Worm (Caenorhabditis elegans): Measurements from ENCODE around the gene set-14.

set-14 gene

ce11 chrII:10755455-10755854 is 40.6 kb downstream of the set-14 start:
- TF ChIP-seq nhr-6 (tag; optimal IDR thresholded peaks at IDR 0.05) (no peak), lsy-2 (tag; optimal IDR thresholded peaks at IDR 0.05) (no peak), mbf-1 (tag; optimal IDR thresholded peaks at IDR 0.05) (no peak), nhr-11 (tag; optimal IDR thresholded peaks at IDR 0.05) (no peak), peb-1 (tag; optimal IDR thresholded peaks at IDR 0.05) (no peak), crh-2 (tag; optimal IDR thresholded peaks at IDR 0.05) (peak; percentile 5), C34F6.9 (tag; optimal IDR thresholded peaks at IDR 0.05) (peak; percentile 36), lin-13 (GFP tag; optimal IDR thresholded peaks at IDR 0.05) (no peak), unc-62 (GFP tag; optimal IDR thresholded peaks at IDR 0.05) (no peak), elt-1 (tag; optimal IDR thresholded peaks at IDR 0.05) (no peak), nhr-129 (tag; optimal IDR thresholded peaks at IDR 0.05) (peak; percentile 28)

DNA sequence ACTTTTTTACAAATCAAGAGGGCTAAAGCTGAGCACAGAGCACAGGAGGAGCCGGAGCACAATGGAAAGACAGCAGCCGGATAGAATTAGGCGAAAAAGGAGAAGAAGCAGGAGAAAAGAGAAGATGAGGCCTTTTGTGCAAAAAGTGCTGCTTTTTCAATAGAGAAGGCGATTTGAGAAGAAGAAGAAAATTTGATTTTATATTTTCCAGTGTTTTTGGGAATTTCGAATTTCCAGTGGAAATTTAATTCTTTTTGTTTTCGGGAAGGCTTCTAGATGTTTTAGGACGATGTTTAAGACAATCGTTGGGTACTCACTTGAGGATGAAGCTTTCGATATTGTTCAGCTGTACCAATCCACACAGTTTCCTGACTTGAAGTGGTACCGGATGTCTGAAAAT is 42.4 kb downstream of the set-14 start:
- TF ChIP-seq lin-39 (tag; optimal IDR thresholded peaks at IDR 0.05) (no peak), ztf-1 (GFP tag; conservative IDR thresholded peaks at IDR 0.05) (no peak), nhr-129 (tag; optimal IDR thresholded peaks at IDR 0.05) (no peak), lsy-2 (tag; optimal IDR thresholded peaks at IDR 0.05) (no peak), sma-3 (GFP tag; optimal IDR thresholded peaks at IDR 0.05) (no peak), gmeb-1 (tag; optimal IDR thresholded peaks at IDR 0.05) (no peak)

ce11 chrII:10744801-10745200 is 51.3 kb downstream of the set-14 start:
- no peak for TF ChIP-seq unc-62 (GFP tag; optimal IDR thresholded peaks at IDR 0.05)
- no peak for TF ChIP-seq gmeb-1 (tag; optimal IDR thresholded peaks at IDR 0.05)
- peak; percentile 14 for TF ChIP-seq crh-2 (tag; optimal IDR thresholded peaks at IDR 0.05)
- TF ChIP-seq lsy-2 (tag; optimal IDR thresholded peaks at IDR 0.05), result peak in 1 of 2 experiments; percentile 14
- no peak for TF ChIP-seq nhr-77 (tag; optimal IDR thresholded peaks at IDR 0.05)
- peak; percentile 73 for TF ChIP-seq unc-55 (GFP tag; optimal IDR thresholded peaks at IDR 0.05)
- TF ChIP-seq alr-1 (tag; optimal IDR thresholded peaks at IDR 0.05), result no peak
- TF ChIP-seq lin-39 (tag; optimal IDR thresholded peaks at IDR 0.05), result no peak
- no peak for TF ChIP-seq ztf-1 (GFP tag; conservative IDR thresholded peaks at IDR 0.05)
- peak; percentile 23 for TF ChIP-seq lin-11 (tag; optimal IDR thresholded peaks at IDR 0.05)
- TF ChIP-seq F13H6.1 (tag; optimal IDR thresholded peaks at IDR 0.05), result peak; percentile 36
- TF ChIP-seq unc-39 (tag; optimal IDR thresholded peaks at IDR 0.05), result no peak
- no peak for TF ChIP-seq nhr-11 (tag; optimal IDR thresholded peaks at IDR 0.05)
- TF ChIP-seq Y55F3AM.14 (GFP tag; optimal IDR thresholded peaks at IDR 0.05), result no peak
- TF ChIP-seq C34F6.9 (tag; optimal IDR thresholded peaks at IDR 0.05), result peak; percentile 36
- TF ChIP-seq sem-4 (tag; optimal IDR thresholded peaks at IDR 0.05), result no peak

All from whole organism, L2 larva.